Worm (Caenorhabditis elegans): ENCODE results near the gene gcy-31.

The gcy-31 gene

ce11 chrX:2409243-2409741, 18.0 kb downstream of the gcy-31 start, which contains the start of the genes C43H6.12 and trpp-12:
Gene C43H6.12 (plus strand): TSS chrX:2409607.
Gene trpp-12 (plus strand): TSS chrX:2409691.
- no peak for TF ChIP-seq pha-2 (tag; optimal IDR thresholded peaks at IDR 0.05)
- TF ChIP-seq hlh-30 (tag; optimal IDR thresholded peaks at IDR 0.05; ENCODE audit: insufficient read depth): no peak
- TF ChIP-seq rnt-1 (tag; optimal IDR thresholded peaks at IDR 0.05): no peak

DNA sequence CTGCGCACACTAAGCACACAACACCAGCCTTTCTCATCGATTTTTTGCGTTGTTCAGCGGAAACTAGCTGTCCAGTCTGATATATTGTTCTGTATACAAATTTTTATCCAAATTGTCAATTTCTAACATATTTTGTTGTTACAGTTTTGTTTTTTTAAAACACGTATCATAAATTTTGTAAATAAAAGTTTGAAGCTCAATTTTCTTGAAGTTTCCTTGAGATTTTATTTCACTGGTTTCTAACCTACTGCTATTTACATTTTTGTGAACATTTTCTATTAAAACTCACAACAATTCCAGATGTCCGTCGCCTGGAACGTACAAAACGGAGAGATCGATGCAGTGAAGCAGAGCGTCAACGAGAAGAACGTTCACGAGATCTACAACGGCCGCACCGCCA, 20.1 kb downstream of the gcy-31 start, which contains the start of gene mtpn-1:
Gene mtpn-1, plus strand, starts transcription at position 301 of the 400 bp plus-strand sequence.
- TF ChIP-seq dve-1 (tag; optimal IDR thresholded peaks at IDR 0.05): no peak

ce11 chrX:2403724-2404123, 23.6 kb downstream of the gcy-31 start, which contains the start of gene C43H6.4:
Gene C43H6.4 (plus strand): TSS chrX:2404024.
- no peak for TF ChIP-seq unc-86 (tag; optimal IDR thresholded peaks at IDR 0.05)
- no peak for TF ChIP-seq ttx-3 (tag; optimal IDR thresholded peaks at IDR 0.05)
- TF ChIP-seq pha-2 (tag; optimal IDR thresholded peaks at IDR 0.05): no peak
- no peak for TF ChIP-seq ceh-45 (GFP tag; IDR thresholded peaks at IDR 0.05)
- TF ChIP-seq sox-2 (GFP tag; IDR thresholded peaks at IDR 0.05): no peak
- no peak for TF ChIP-seq hlh-8 (tag; optimal IDR thresholded peaks at IDR 0.05)

ce11 chrX:2401883-2402282, 25.4 kb downstream of the gcy-31 start, which contains the start of gene dhhc-9:
Gene dhhc-9 (minus strand): TSS chrX:2402036.
- no peak for TF ChIP-seq ahr-1 (tag; optimal IDR thresholded peaks at IDR 0.05)
- no peak for TF ChIP-seq ceh-9 (tag; optimal IDR thresholded peaks at IDR 0.05)
- no peak for TF ChIP-seq pag-3 (tag; optimal IDR thresholded peaks at IDR 0.05; ENCODE audit: borderline replicate concordance)
- TF ChIP-seq sdc-2 (tag; optimal IDR thresholded peaks at IDR 0.05): peak; percentile 33
- no peak for TF ChIP-seq ceh-30 (tag; optimal IDR thresholded peaks at IDR 0.05)
- peak; percentile 40 for TF ChIP-seq unc-42 (tag; optimal IDR thresholded peaks at IDR 0.05)
- TF ChIP-seq eyg-1 (tag; optimal IDR thresholded peaks at IDR 0.05): no peak
- peak; percentile 71 for TF ChIP-seq unc-55 (GFP tag; optimal IDR thresholded peaks at IDR 0.05)
- TF ChIP-seq hlh-30 (tag; optimal IDR thresholded peaks at IDR 0.05; ENCODE audit: insufficient read depth): peak; percentile 36
- TF ChIP-seq fax-1 (tag; optimal IDR thresholded peaks at IDR 0.05): no peak
- no peak for TF ChIP-seq nhr-11 (tag; optimal IDR thresholded peaks at IDR 0.05)
- TF ChIP-seq nfya-1 (tag; optimal IDR thresholded peaks at IDR 0.05): peak; percentile 85
- TF ChIP-seq elt-2 (tag; optimal IDR thresholded peaks at IDR 0.05): no peak
- TF ChIP-seq hlh-15 (tag; optimal IDR thresholded peaks at IDR 0.05): no peak
- no peak for TF ChIP-seq T23F11.4 (GFP tag; optimal IDR thresholded peaks at IDR 0.05)
- TF ChIP-seq ceh-18 (tag; optimal IDR thresholded peaks at IDR 0.05): no peak
- TF ChIP-seq pha-2 (tag; optimal IDR thresholded peaks at IDR 0.05): no peak
- TF ChIP-seq ceh-19 (GFP tag; optimal IDR thresholded peaks at IDR 0.05): no peak
- TF ChIP-seq K02D7.2 (tag; optimal IDR thresholded peaks at IDR 0.05): no peak
- TF ChIP-seq ceh-31 (tag; optimal IDR thresholded peaks at IDR 0.05): peak; percentile 47
- no peak for TF ChIP-seq pros-1 (tag; optimal IDR thresholded peaks at IDR 0.05)

- no peak for TF ChIP-seq syd-9 (tag; optimal IDR thresholded peaks at IDR 0.05)
- TF ChIP-seq K02D7.2 (tag; optimal IDR thresholded peaks at IDR 0.05): no peak
- TF ChIP-seq C38D4.7 (GFP tag; optimal IDR thresholded peaks at IDR 0.05): no peak
- TF ChIP-seq C08G9.2 (tag; optimal IDR thresholded peaks at IDR 0.05): no peak
- TF ChIP-seq ceh-24 (tag; optimal IDR thresholded peaks at IDR 0.05): no peak
- no peak for TF ChIP-seq unc-55 (GFP tag; optimal IDR thresholded peaks at IDR 0.05)
- TF ChIP-seq pax-1 (tag; optimal IDR thresholded peaks at IDR 0.05): no peak
- TF ChIP-seq pha-2 (tag; optimal IDR thresholded peaks at IDR 0.05): no peak
- TF ChIP-seq npax-4 (tag; optimal IDR thresholded peaks at IDR 0.05): no peak
- TF ChIP-seq ama-1 (optimal IDR thresholded peaks at IDR 0.05): no peak
- TF ChIP-seq zip-5 (tag; optimal IDR thresholded peaks at IDR 0.05): no peak
- no peak for TF ChIP-seq lim-6 (tag; optimal IDR thresholded peaks at IDR 0.05)
- no peak for TF ChIP-seq eyg-1 (tag; optimal IDR thresholded peaks at IDR 0.05)
- TF ChIP-seq ets-4 (tag; optimal IDR thresholded peaks at IDR 0.05): no peak
- TF ChIP-seq ceh-2 (tag; optimal IDR thresholded peaks at IDR 0.05): no peak
- TF ChIP-seq fkh-10 (GFP tag; optimal IDR thresholded peaks at IDR 0.05): no peak
- TF ChIP-seq K09A11.1 (tag; optimal IDR thresholded peaks at IDR 0.05; ENCODE audit: insufficient read depth): no peak
- TF ChIP-seq ceh-45 (GFP tag; IDR thresholded peaks at IDR 0.05): no peak
- TF ChIP-seq madf-2 (tag; optimal IDR thresholded peaks at IDR 0.05): no peak
- TF ChIP-seq ahr-1 (tag; optimal IDR thresholded peaks at IDR 0.05): no peak
Measured at ce11 chrX:2394983-2395382, 32.3 kb downstream of the gcy-31 start, which contains the start of gene C43H6.6. Gene C43H6.6 (plus strand): TSS chrX:2395283.

Measured in whole organism, late embryonic.